Fruit fly (Drosophila melanogaster) whole organism, prepupa: Measurements from ENCODE around the gene mmm.

ENCODE experiments used
- CG11762 ChIP-seq: fragments of 200-800 bp; sonication (Bioruptor generic); optimal IDR thresholded peaks from 3 replicates; lab custom pipeline; 2016; ENCODE audit warnings: missing biosample characterization, missing genetic modification characterization; ENCODE audit not compliant: insufficient read depth
- CG4318 ChIP-seq: fragments of 200-800 bp; sonication (Bioruptor generic); optimal IDR thresholded peaks from 3 replicates; lab custom pipeline; 2017; ENCODE audit warnings: missing biosample characterization, mild to moderate bottlenecking, missing genetic modification characterization
- CG8632 ChIP-seq: fragments of 200-800 bp; sonication (Bioruptor generic); optimal IDR thresholded peaks from 3 replicates; lab custom pipeline; 2016; ENCODE audit warnings: missing biosample characterization, missing genetic modification characterization
- Eip75B ChIP-seq: fragments of 200-800 bp; sonication (Bioruptor generic); optimal IDR thresholded peaks from 3 replicates; lab custom pipeline; 2016; ENCODE audit warnings: missing biosample characterization, missing genetic modification characterization
- Eip93F ChIP-seq: fragments of 200-800 bp; sonication (Bioruptor generic); optimal IDR thresholded peaks from 2 replicates; lab custom pipeline; 2016; ENCODE audit warnings: missing biosample characterization, mild to moderate bottlenecking, missing genetic modification characterization
- Sox102F ChIP-seq: fragments of 200-800 bp; sonication (Bioruptor generic); optimal IDR thresholded peaks from 2 replicates; lab custom pipeline; 2016; ENCODE audit warnings: missing biosample characterization, mild to moderate bottlenecking, missing genetic modification characterization
- cyc ChIP-seq: fragments of 200-800 bp; sonication (Bioruptor generic); optimal IDR thresholded peaks from 3 replicates; lab custom pipeline; 2016; ENCODE audit warnings: missing biosample characterization, missing genetic modification characterization
- dac ChIP-seq: fragments of 200-800 bp; sonication (Bioruptor generic); optimal IDR thresholded peaks from 2 replicates; lab custom pipeline; 2017; ENCODE audit warnings: missing biosample characterization, mild to moderate bottlenecking, missing genetic modification characterization
- net ChIP-seq: fragments of 200-800 bp; sonication (Bioruptor generic); optimal IDR thresholded peaks from 3 replicates; lab custom pipeline; 2016; ENCODE audit warnings: missing biosample characterization, missing genetic modification characterization
- pdm3 ChIP-seq: fragments of 200-800 bp; sonication (Bioruptor generic); optimal IDR thresholded peaks from 3 replicates; lab custom pipeline; 2016; ENCODE audit warnings: missing biosample characterization, missing genetic modification characterization

DNA sequence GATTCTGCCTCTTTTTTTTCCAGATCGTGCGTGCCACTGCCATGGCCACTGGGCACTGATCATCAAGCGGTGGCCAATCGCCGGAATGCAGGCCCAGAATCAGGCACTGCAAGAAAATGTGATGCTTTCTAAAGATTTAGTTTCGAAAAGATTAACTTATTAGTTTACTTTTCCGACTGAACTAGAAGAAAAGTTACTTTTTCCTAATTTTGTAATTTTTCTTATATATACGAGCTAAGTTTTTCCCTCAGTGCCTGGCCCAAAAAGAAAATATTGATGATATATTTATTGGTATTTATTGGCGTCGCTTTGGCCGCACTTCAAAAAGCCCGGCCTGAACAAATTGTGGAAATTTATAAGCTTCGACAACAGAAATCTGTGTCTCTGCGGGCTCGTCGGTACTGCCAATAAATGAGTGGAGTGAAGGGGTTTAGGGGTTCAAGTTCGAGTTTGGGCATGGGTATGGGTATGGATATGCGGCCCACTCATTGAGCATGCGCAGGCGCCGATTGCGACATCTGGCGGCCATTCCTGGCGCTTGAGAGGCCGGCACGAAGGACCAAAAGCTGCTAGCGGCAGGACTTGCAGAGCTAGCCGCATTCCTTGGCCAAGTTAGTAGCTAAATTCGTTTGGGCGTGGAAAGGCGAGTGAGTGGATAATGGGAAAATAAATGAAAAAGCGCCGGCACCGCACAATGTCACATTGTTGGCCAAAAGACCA, 18.0 kb downstream of the mmm start:
- TF ChIP-seq CG11762 (GFP tag; lab: Kevin White, UChicago) = peak; percentile 31
- TF ChIP-seq CG4318 (GFP tag; lab: Kevin White, UChicago) = no peak
- TF ChIP-seq Eip75B (GFP tag; lab: Kevin White, UChicago) = peak; percentile 61
- TF ChIP-seq pdm3 (GFP tag; lab: Kevin White, UChicago) = peak; percentile 65
- TF ChIP-seq cyc (GFP tag; lab: Kevin White, UChicago) = peak; percentile 66
- no peak for TF ChIP-seq dac (GFP tag; lab: Kevin White, UChicago)
- TF ChIP-seq Sox102F (GFP tag; lab: Kevin White, UChicago) = peak; percentile 70
- TF ChIP-seq Eip93F (GFP tag; lab: Kevin White, UChicago) = no peak
- peak; percentile 57 for TF ChIP-seq net (GFP tag; lab: Kevin White, UChicago)
- peak; percentile 61 for TF ChIP-seq CG8632 (GFP tag; lab: Kevin White, UChicago)
